Fruit fly (Drosophila melanogaster) whole organism, adult: ENCODE measurements around the gene daw.

Experiments used
- CG33017 ChIP-seq: fragments of 200-800 bp; sonication (Bioruptor generic); optimal IDR thresholded peaks from 2 replicates; lab custom pipeline; 2018; ENCODE audit warnings: missing biosample characterization, mild to moderate bottlenecking, missing genetic modification characterization, moderate library complexity
- Crg-1 ChIP-seq: fragments of 200-800 bp; sonication (Bioruptor generic); optimal IDR thresholded peaks from 2 replicates; lab custom pipeline; 2016; ENCODE audit warnings: missing biosample characterization, missing genetic modification characterization
- bab1 ChIP-seq: fragments of 200-800 bp; sonication (Bioruptor generic); optimal IDR thresholded peaks from 3 replicates; lab custom pipeline; 2019; ENCODE audit warnings: missing biosample characterization, mild to moderate bottlenecking, missing genetic modification characterization, moderate library complexity
- kay ChIP-seq: fragments of 200-800 bp; sonication (Bioruptor generic); peaks from one replicate; lab custom pipeline; 2016; ENCODE audit warnings: missing biosample characterization, missing genetic modification characterization, borderline replicate concordance

DNA sequence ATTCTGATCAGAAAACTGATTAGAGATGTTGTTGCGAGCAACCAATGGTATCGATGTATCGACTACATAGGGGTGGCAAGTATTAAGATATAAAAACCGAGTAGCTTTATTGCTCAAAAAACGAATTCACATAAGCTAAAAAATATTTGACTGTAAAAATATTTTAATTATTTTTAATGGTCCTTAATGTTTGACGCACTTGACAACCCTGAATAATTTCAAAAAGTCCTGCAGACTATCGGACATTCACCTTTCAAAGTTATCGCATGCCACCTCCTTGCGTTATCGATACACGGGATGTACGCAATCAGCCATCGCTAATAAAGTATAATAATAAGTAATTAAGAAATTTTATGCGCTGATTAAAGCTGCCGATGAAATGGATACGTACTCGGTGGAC is 45.4 kb upstream of the daw start, which contains the start of the genes HemK2, Snapin and Tnpo-SR:
- TF ChIP-seq Crg-1 (peak; percentile 91), kay (no peak), CG33017 (tag; lab: Kevin White, UChicago) (peak; percentile 92), bab1 (GFP tag; lab: Kevin White, UChicago) (peak; percentile 97)
